Worm (Caenorhabditis elegans) whole organism, L1 larva: ENCODE results near the gene C33G3.6.

Experiments
- C34B4.2 ChIP-seq: sonication (generic microtip); optimal IDR thresholded peaks from 2 replicates; lab custom pipeline; 2017; ENCODE audit warnings: mild to moderate bottlenecking, missing genetic modification characterization, missing compliant biosample characterization
- F16B12.6 ChIP-seq: fragments of 150-350 bp; optimal IDR thresholded peaks from 2 replicates; lab custom pipeline; 2014; ENCODE audit warnings: missing biosample characterization, missing genetic modification characterization
- Y116A8C.19 ChIP-seq: sonication (generic microtip); optimal IDR thresholded peaks from 2 replicates; lab custom pipeline; 2016; ENCODE audit warnings: missing compliant biosample characterization, missing genetic modification characterization, borderline replicate concordance
- aha-1 ChIP-seq: fragments of 150-350 bp; optimal IDR thresholded peaks from 2 replicates; lab custom pipeline; 2014; ENCODE audit warnings: missing biosample characterization, missing genetic modification characterization
- ceh-63 ChIP-seq: fragments of 200-800 bp; sonication (Bioruptor generic); optimal IDR thresholded peaks from 2 replicates; lab custom pipeline; 2018; ENCODE audit warnings: mild to moderate bottlenecking, missing genetic modification characterization, missing compliant biosample characterization
- ceh-82 ChIP-seq, 3 experiments: fragments of 150-350 bp in 1 of 3; sonication (generic microtip) in 2 of 3; optimal IDR thresholded peaks; 2 replicates each; lab custom pipeline; 2014 to 2017; ENCODE audit warnings: missing biosample characterization in 3 of 3, missing genetic modification characterization in 3 of 3
- ceh-88 ChIP-seq: fragments of 200-800 bp; sonication (Bioruptor generic); IDR thresholded peaks from 2 replicates; pipeline ENCODE4 v1.3.6; 2022; ENCODE audit warnings: missing genetic modification characterization, missing compliant biosample characterization
- ceh-90 ChIP-seq: sonication (generic microtip); optimal IDR thresholded peaks from 2 replicates; lab custom pipeline; 2016; ENCODE audit warnings: missing genetic modification characterization, missing compliant biosample characterization
- ces-1 ChIP-seq: fragments of 150-350 bp; optimal IDR thresholded peaks from 2 replicates; lab custom pipeline; 2014; ENCODE audit warnings: missing biosample characterization, missing genetic modification reagents, missing genetic modification characterization
- dsc-1 ChIP-seq: sonication (generic microtip); optimal IDR thresholded peaks from 2 replicates; lab custom pipeline; 2016; ENCODE audit warnings: mild to moderate bottlenecking, missing genetic modification characterization, missing compliant biosample characterization
- efl-3 ChIP-seq: fragments of 200-800 bp; sonication (Bioruptor generic); optimal IDR thresholded peaks from 2 replicates; lab custom pipeline; 2018; ENCODE audit warnings: mild to moderate bottlenecking, missing genetic modification characterization, missing compliant biosample characterization
- egl-13 ChIP-seq: sonication (generic microtip); optimal IDR thresholded peaks from 2 replicates; lab custom pipeline; 2016; ENCODE audit warnings: missing genotype, missing genetic modification reagents, missing genetic modification characterization, missing compliant biosample characterization
- egl-27 ChIP-seq, 2 experiments: fragments of 150-350 bp in 1 of 2; sonication (generic microtip); optimal IDR thresholded peaks; 3 replicates each; lab custom pipeline; 2017 to 2018; ENCODE audit warnings: missing biosample characterization in 2 of 2, missing genetic modification characterization in 2 of 2, missing genetic modification reagents in 2 of 2
- elt-2 ChIP-seq: sonication (generic microtip); optimal IDR thresholded peaks from 2 replicates; lab custom pipeline; 2016; ENCODE audit warnings: missing genetic modification characterization, mild to moderate bottlenecking, inconsistent platforms, missing compliant biosample characterization, missing genetic modification reagents
- ets-5 ChIP-seq: fragments of 200-800 bp; sonication (Bioruptor generic); IDR thresholded peaks from 2 replicates; pipeline ENCODE4 v1.3.6; 2022; ENCODE audit warnings: missing genetic modification characterization, missing compliant biosample characterization
- fkh-4 ChIP-seq: sonication (generic microtip); optimal IDR thresholded peaks from 2 replicates; lab custom pipeline; 2016; ENCODE audit warnings: missing compliant biosample characterization, missing genetic modification characterization, borderline replicate concordance
- fkh-8 ChIP-seq: sonication (generic microtip); optimal IDR thresholded peaks from 2 replicates; lab custom pipeline; 2016; ENCODE audit warnings: mild to moderate bottlenecking, missing genetic modification characterization, missing compliant biosample characterization
- fos-1 ChIP-seq: fragments of 150-350 bp; optimal IDR thresholded peaks from 2 replicates; lab custom pipeline; 2014; ENCODE audit warnings: missing biosample characterization, missing genetic modification characterization
- grh-1 ChIP-seq: fragments of 200-800 bp; sonication (Bioruptor generic); IDR thresholded peaks from 2 replicates; pipeline ENCODE4 v1.3.6; 2022; ENCODE audit warnings: missing genetic modification reagents, missing genetic modification characterization, missing compliant biosample characterization
- hlh-4 ChIP-seq: sonication (generic microtip); optimal IDR thresholded peaks from 2 replicates; lab custom pipeline; 2016; ENCODE audit warnings: mild to moderate bottlenecking, missing genetic modification characterization, missing compliant biosample characterization
- hpl-2 ChIP-seq: fragments of 150-350 bp; optimal IDR thresholded peaks from 2 replicates; lab custom pipeline; 2014; ENCODE audit warnings: missing biosample characterization, missing genetic modification reagents, missing genetic modification characterization
- irx-1 ChIP-seq: sonication (generic microtip); optimal IDR thresholded peaks from 2 replicates; lab custom pipeline; 2016; ENCODE audit warnings: missing genetic modification characterization, missing compliant biosample characterization
- jun-1 ChIP-seq: fragments of 150-350 bp; optimal IDR thresholded peaks from 2 replicates; lab custom pipeline; 2014; ENCODE audit warnings: missing biosample characterization, missing genetic modification reagents, missing genetic modification characterization
- lin-13 ChIP-seq: fragments of 150-350 bp; optimal IDR thresholded peaks from 2 replicates; lab custom pipeline; 2014; ENCODE audit warnings: missing biosample characterization, missing genetic modification reagents, missing genetic modification characterization
- lin-14 ChIP-seq: fragments of 200-800 bp; sonication (Bioruptor generic); optimal IDR thresholded peaks from 2 replicates; lab custom pipeline; 2018; ENCODE audit warnings: mild to moderate bottlenecking, missing genetic modification characterization, moderate library complexity, missing compliant biosample characterization
- lsy-2 ChIP-seq, 2 experiments: fragments of 150-350 bp; optimal IDR thresholded peaks; 2 replicates each; lab custom pipeline; 2014; ENCODE audit warnings: missing biosample characterization in 2 of 2, missing genetic modification characterization in 2 of 2
- mab-9 ChIP-seq: fragments of 200-800 bp; sonication (Bioruptor generic); IDR thresholded peaks from 2 replicates; pipeline ENCODE4 v1.3.6; 2022; ENCODE audit warnings: missing genetic modification reagents, missing genetic modification characterization, missing compliant biosample characterization
- mdl-1 ChIP-seq, 2 experiments: fragments of 150-350 bp; optimal IDR thresholded peaks; 2 replicates each; lab custom pipeline; 2014 to 2017; ENCODE audit warnings: missing biosample characterization in 2 of 2, missing genetic modification characterization in 2 of 2, inconsistent platforms in 1 of 2
- mep-1 ChIP-seq: fragments of 150-350 bp; optimal IDR thresholded peaks from 2 replicates; lab custom pipeline; 2014; ENCODE audit warnings: missing biosample characterization, missing genetic modification characterization
- nhr-12 ChIP-seq: sonication (generic microtip); optimal IDR thresholded peaks from 2 replicates; lab custom pipeline; 2017; ENCODE audit warnings: missing biosample characterization, missing genetic modification characterization
- nhr-47 ChIP-seq: sonication (generic microtip); optimal IDR thresholded peaks from 2 replicates; lab custom pipeline; 2016; ENCODE audit warnings: mild to moderate bottlenecking, missing genetic modification characterization, moderate library complexity, missing compliant biosample characterization
- nhr-71 ChIP-seq: sonication (generic microtip); optimal IDR thresholded peaks from 2 replicates; lab custom pipeline; 2016; ENCODE audit warnings: mild to moderate bottlenecking, missing genetic modification characterization, moderate library complexity, missing compliant biosample characterization
- nhr-76 ChIP-seq: sonication (generic microtip); optimal IDR thresholded peaks from 2 replicates; lab custom pipeline; 2017; ENCODE audit warnings: missing biosample characterization, missing genetic modification characterization
- nhr-77 ChIP-seq: fragments of 150-350 bp; optimal IDR thresholded peaks from 2 replicates; lab custom pipeline; 2014; ENCODE audit warnings: missing biosample characterization, missing genetic modification characterization
- nhr-84 ChIP-seq: sonication (generic microtip); optimal IDR thresholded peaks from 2 replicates; lab custom pipeline; 2017; ENCODE audit warnings: missing biosample characterization, missing genetic modification characterization
- nhr-85 ChIP-seq: sonication (generic microtip); peaks from one replicate; lab custom pipeline; 2016; ENCODE audit warnings: missing genetic modification characterization, inconsistent platforms, missing compliant biosample characterization
- nhr-90 ChIP-seq: sonication (generic microtip); optimal IDR thresholded peaks from 2 replicates; lab custom pipeline; 2016; ENCODE audit warnings: mild to moderate bottlenecking, missing genetic modification characterization, missing compliant biosample characterization; ENCODE audit not compliant: poor library complexity
- pag-3 ChIP-seq: sonication (generic microtip); optimal IDR thresholded peaks from 2 replicates; lab custom pipeline; 2017; ENCODE audit warnings: missing genetic modification characterization, mild to moderate bottlenecking, missing compliant biosample characterization, antibody characterized with exemption, borderline replicate concordance; ENCODE audit not compliant: insufficient read depth
- pax-3 ChIP-seq: fragments of 200-800 bp; sonication (Bioruptor generic); optimal IDR thresholded peaks from 2 replicates; lab custom pipeline; 2018; ENCODE audit warnings: mild to moderate bottlenecking, missing genetic modification characterization, moderate library complexity, missing compliant biosample characterization
- pqm-1 ChIP-seq: sonication (generic microtip); optimal IDR thresholded peaks from 3 replicates; lab custom pipeline; 2017; ENCODE audit warnings: missing biosample characterization, missing genetic modification characterization
- rnt-1 ChIP-seq: sonication (generic microtip); optimal IDR thresholded peaks from 2 replicates; lab custom pipeline; 2016; ENCODE audit warnings: mild to moderate bottlenecking, missing genetic modification characterization, moderate library complexity, missing compliant biosample characterization
- snpc-4 ChIP-seq: fragments of 150-350 bp; optimal IDR thresholded peaks from 2 replicates; lab custom pipeline; 2014; ENCODE audit warnings: missing biosample characterization, missing genetic modification characterization
- snu-23 ChIP-seq: sonication (generic microtip); optimal IDR thresholded peaks from 2 replicates; lab custom pipeline; 2016; ENCODE audit warnings: missing genetic modification characterization, missing compliant biosample characterization
- sox-4 ChIP-seq: sonication (generic microtip); optimal IDR thresholded peaks from 2 replicates; lab custom pipeline; 2016; ENCODE audit warnings: missing genetic modification characterization, missing compliant biosample characterization
- swsn-7 ChIP-seq: sonication (generic microtip); optimal IDR thresholded peaks from 2 replicates; lab custom pipeline; 2016; ENCODE audit warnings: missing genetic modification characterization, missing compliant biosample characterization
- tbx-2 ChIP-seq: sonication (generic microtip); optimal IDR thresholded peaks from 2 replicates; lab custom pipeline; 2016; ENCODE audit warnings: missing genetic modification characterization, missing compliant biosample characterization
- unc-130 ChIP-seq: fragments of 150-350 bp; optimal IDR thresholded peaks from 2 replicates; lab custom pipeline; 2017; ENCODE audit warnings: missing biosample characterization, missing genetic modification characterization, inconsistent platforms
- unc-30 ChIP-seq: sonication (generic microtip); optimal IDR thresholded peaks from 2 replicates; lab custom pipeline; 2017; ENCODE audit warnings: missing biosample characterization, missing genetic modification characterization
- unc-86 ChIP-seq: sonication (generic microtip); optimal IDR thresholded peaks from 2 replicates; lab custom pipeline; 2016; ENCODE audit warnings: missing genetic modification characterization, missing compliant biosample characterization
- xbp-1 ChIP-seq: sonication (generic microtip); optimal IDR thresholded peaks from 2 replicates; lab custom pipeline; 2016; ENCODE audit warnings: missing genetic modification characterization, missing compliant biosample characterization
- zag-1 ChIP-seq: fragments of 150-350 bp; optimal IDR thresholded peaks from 2 replicates; lab custom pipeline; 2014; ENCODE audit warnings: missing biosample characterization, missing genetic modification characterization
- zip-4 ChIP-seq: fragments of 200-800 bp; sonication (Bioruptor generic); optimal IDR thresholded peaks from 2 replicates; lab custom pipeline; 2018; ENCODE audit warnings: mild to moderate bottlenecking, missing genetic modification characterization, moderate library complexity, missing compliant biosample characterization

C33G3.6 gene

ce11 chrX:14063830-14064229, 20.3 kb downstream of the C33G3.6 start (continued):
- TF ChIP-seq unc-86 (tag; lab: Kevin White, UChicago) (peak; percentile 75), rnt-1 (tag; lab: Kevin White, UChicago) (peak; percentile 92), nhr-90 (tag; lab: Kevin White, UChicago) (peak; percentile 87), pqm-1 (tag; lab: Kevin White, UChicago) (no peak), ceh-88 (GFP tag; lab: Robert Waterston, UW) (peak; percentile 66), egl-27 (tag; optimal IDR thresholded peaks at IDR 0.05; lab: Kevin White, UChicago) (peak; percentile 33 to 56), ets-5 (GFP tag; lab: Robert Waterston, UW) (no peak), hlh-4 (tag; lab: Kevin White, UChicago) (no peak), zip-4 (peak; percentile 55), F16B12.6 (peak; percentile 4), nhr-85 (peak; percentile 78), mdl-1 (tag; optimal IDR thresholded peaks at IDR 0.05; lab: Kevin White, UChicago) (peak in 1 of 2 experiments; percentile 90), efl-3 (GFP tag; lab: Kevin White, UChicago) (peak; percentile 5), ceh-90 (tag; lab: Kevin White, UChicago) (no peak), grh-1 (GFP tag; lab: Robert Waterston, UW) (peak; percentile 42; the same call in 1 of the 2 replicates), hpl-2 (GFP tag; lab: Kevin White, UChicago) (peak; percentile 58), mep-1 (peak; percentile 90), jun-1 (tag; lab: Kevin White, UChicago) (peak; percentile 74), snpc-4 (tag; lab: Kevin White, UChicago) (peak; percentile 87), Y116A8C.19 (tag; lab: Kevin White, UChicago) (no peak), ceh-63 (GFP tag; lab: Kevin White, UChicago) (no peak), lin-13 (GFP tag; lab: Kevin White, UChicago) (peak; percentile 76), nhr-12 (no peak), sox-4 (tag; lab: Kevin White, UChicago) (peak; percentile 28), fkh-4 (no peak), ces-1 (GFP tag; lab: Kevin White, UChicago) (no peak), dsc-1 (tag; lab: Kevin White, UChicago) (peak; percentile 94), snu-23 (GFP tag; lab: Kevin White, UChicago) (peak; percentile 96), nhr-76 (tag; lab: Kevin White, UChicago) (no peak), C34B4.2 (no peak), nhr-77 (tag; lab: Kevin White, UChicago) (peak; percentile 80), swsn-7 (tag; lab: Kevin White, UChicago) (peak; percentile 91), lsy-2 (tag; optimal IDR thresholded peaks at IDR 0.05; lab: Kevin White, UChicago) (peak; percentile 82 to 85), ceh-82 (tag; optimal IDR thresholded peaks at IDR 0.05; lab: Kevin White, UChicago) (peak; percentile 62 to 83 (median 81)), pag-3 (tag; lab: Kevin White, UChicago) (no peak), elt-2 (tag; lab: Kevin White, UChicago) (peak; percentile 76), fos-1 (tag; lab: Kevin White, UChicago) (peak; percentile 87), irx-1 (tag; lab: Kevin White, UChicago) (peak; percentile 82), aha-1 (peak; percentile 9), lin-14 (GFP tag; lab: Kevin White, UChicago) (peak; percentile 91), nhr-71 (tag; lab: Kevin White, UChicago) (peak; percentile 94), mab-9 (GFP tag; lab: Robert Waterston, UW) (0 out of 2 replicates have a peak, but pooled peaks have one; percentile 44), unc-30 (tag; lab: Kevin White, UChicago) (no peak), nhr-84 (tag; lab: Kevin White, UChicago) (no peak), nhr-47 (tag; lab: Kevin White, UChicago) (peak; percentile 90), unc-130 (tag; lab: Kevin White, UChicago) (peak; percentile 93), zag-1 (tag; lab: Kevin White, UChicago) (peak; percentile 64), tbx-2 (peak; percentile 89), pax-3 (tag; lab: Kevin White, UChicago) (peak; percentile 66), fkh-8 (tag; lab: Kevin White, UChicago) (peak; percentile 82), xbp-1 (tag; lab: Kevin White, UChicago) (peak; percentile 88), egl-13 (peak; percentile 81)
